Worm (Caenorhabditis elegans): ENCODE data around the gene R10E4.3.

Gene R10E4.3

ce11 chrIII:4236178-4236577 lies 51.1 kb downstream of the R10E4.3 start:
- TF ChIP-seq mep-1 (tag; optimal IDR thresholded peaks at IDR 0.05) (peak; percentile 22), unc-62 (GFP tag; optimal IDR thresholded peaks at IDR 0.05) (peak; percentile 2), nhr-237 (tag; optimal IDR thresholded peaks at IDR 0.05) (no peak), lin-13 (tag; optimal IDR thresholded peaks at IDR 0.05) (peak; percentile 32), elt-1 (tag; optimal IDR thresholded peaks at IDR 0.05; ENCODE audit: borderline replicate concordance, insufficient read depth) (peak; percentile 38), blmp-1 (tag; optimal IDR thresholded peaks at IDR 0.05) (no peak)

All from whole organism, mixed stage, embryonic.